Fruit fly (Drosophila melanogaster) whole organism, prepupa: Measurements from ENCODE around the gene CG15528.
A peak's percentile ranks its signal among the peaks of the same experiment; 100 is the strongest.

Experiments used
- Gug ChIP-seq: fragments of 200-800 bp; sonication (Bioruptor generic); IDR thresholded peaks from 2 replicates; pipeline ENCODE4 v1.3.6; 2022; ENCODE audit warnings: missing biosample characterization, missing genetic modification characterization
- OdsH ChIP-seq: fragments of 200-800 bp; sonication (Bioruptor generic); optimal IDR thresholded peaks from 3 replicates; lab custom pipeline; 2016; ENCODE audit warnings: missing biosample characterization, missing genetic modification characterization

- TF ChIP-seq Gug (GFP tag; lab: Robert Waterston, UW), result peak; percentile 92
- peak; percentile 81 for TF ChIP-seq OdsH (GFP tag; lab: Kevin White, UChicago)
Measured at dm6 chr3R:30095855-30096254, 43.9 kb upstream of the CG15528 start.
